Worm (Caenorhabditis elegans) whole organism, L1 larva: ENCODE data around the gene C06E2.5.

Source experiments
- C16A3.4 ChIP-seq: fragments of 150-350 bp; optimal IDR thresholded peaks from 2 replicates; lab custom pipeline; 2014; ENCODE audit warnings: missing biosample characterization, missing genetic modification characterization
- ceh-82 ChIP-seq, 3 experiments: fragments of 150-350 bp in 1 of 3; sonication (generic microtip) in 2 of 3; optimal IDR thresholded peaks; 2 replicates each; lab custom pipeline; 2014 to 2017; ENCODE audit warnings: missing biosample characterization in 3 of 3, missing genetic modification characterization in 3 of 3
- efl-1 ChIP-seq, 4 experiments: fragments of 150-350 bp; optimal IDR thresholded peaks in 3 of 4; peaks in 1 of 4; 1 replicate in 1 of 4; 2 replicates in 3 of 4; lab custom pipeline; 2014; ENCODE audit warnings: missing biosample characterization in 2 of 4, missing genetic modification characterization in 2 of 4, missing genetic modification reagents in 2 of 4
- elt-3 ChIP-seq, 6 experiments: fragments of 150-350 bp in 1 of 6; sonication (generic microtip); optimal IDR thresholded peaks; 2 replicates each; lab custom pipeline; 2017 to 2018; ENCODE audit warnings: missing biosample characterization in 6 of 6, missing genetic modification characterization in 6 of 6, inconsistent platforms in 1 of 6
- fos-1 ChIP-seq: fragments of 150-350 bp; optimal IDR thresholded peaks from 2 replicates; lab custom pipeline; 2014; ENCODE audit warnings: missing biosample characterization, missing genetic modification characterization
- mep-1 ChIP-seq: fragments of 150-350 bp; optimal IDR thresholded peaks from 2 replicates; lab custom pipeline; 2014; ENCODE audit warnings: missing biosample characterization, missing genetic modification characterization
- nhr-90 ChIP-seq: sonication (generic microtip); optimal IDR thresholded peaks from 2 replicates; lab custom pipeline; 2016; ENCODE audit warnings: mild to moderate bottlenecking, missing genetic modification characterization, missing compliant biosample characterization; ENCODE audit not compliant: poor library complexity

DNA sequence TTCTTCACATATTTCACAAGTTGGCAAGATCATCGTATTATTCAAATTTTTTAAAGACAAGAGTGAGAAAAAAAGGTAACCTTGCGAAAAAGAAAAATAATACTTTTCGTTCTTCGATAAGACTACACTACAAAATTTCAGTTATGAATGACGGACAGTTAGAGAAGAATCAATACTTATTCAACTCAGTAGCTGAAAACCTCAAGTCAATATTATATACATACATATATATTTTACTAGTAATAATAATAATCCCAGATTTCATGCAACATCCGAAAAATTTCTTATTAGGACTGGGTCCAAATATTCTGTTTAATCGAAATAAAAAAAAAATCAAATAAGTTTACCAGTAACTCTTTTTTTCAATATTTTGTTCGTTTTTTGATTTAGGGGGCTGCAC, 26.6 kb downstream of the C06E2.5 start, which contains the start of gene C28G1.6:
- no peak for TF ChIP-seq C16A3.4 (tag; lab: Kevin White, UChicago)
- TF ChIP-seq mep-1 = no peak
- TF ChIP-seq fos-1 = no peak
- TF ChIP-seq ceh-82 (tag; optimal IDR thresholded peaks at IDR 0.05; lab: Kevin White, UChicago) = no peak
- TF ChIP-seq efl-1 (optimal IDR thresholded peaks at IDR 0.05; lab: Kevin White, UChicago) = no peak
- no peak for TF ChIP-seq efl-1 (GFP tag; optimal IDR thresholded peaks at IDR 0.05 in 1 of 2; lab: Kevin White, UChicago)
- no peak for TF ChIP-seq elt-3 (tag; optimal IDR thresholded peaks at IDR 0.05; lab: Kevin White, UChicago)
- no peak for TF ChIP-seq nhr-90
